Worm (Caenorhabditis elegans) whole organism, early embryonic: ENCODE measurements around the gene srh-88.
"Not testable (repeated sequence)": the region's sequence is repeated elsewhere in the genome, so short reads cannot be mapped to it uniquely, and the experiment has no call there.

Source experiments
- B0310.2 ChIP-seq: sonication (generic microtip); optimal IDR thresholded peaks from 2 replicates; lab custom pipeline; 2016; ENCODE audit warnings: mild to moderate bottlenecking, missing genetic modification characterization, missing compliant biosample characterization
- aly-1 ChIP-seq: sonication (generic microtip); optimal IDR thresholded peaks from 2 replicates; lab custom pipeline; 2016; ENCODE audit warnings: missing genetic modification characterization, missing compliant biosample characterization
- ama-1 ChIP-seq: fragments of 150-350 bp; optimal IDR thresholded peaks from 2 replicates; lab custom pipeline; 2014
- ceh-13 ChIP-seq: fragments of 200-800 bp; sonication (Bioruptor generic); optimal IDR thresholded peaks from 2 replicates; lab custom pipeline; 2018; ENCODE audit warnings: mild to moderate bottlenecking, missing genetic modification characterization, missing compliant biosample characterization
- ets-7 ChIP-seq: sonication (generic microtip); optimal IDR thresholded peaks from 2 replicates; lab custom pipeline; 2016; ENCODE audit warnings: missing genotype, missing genetic modification characterization, missing compliant biosample characterization
- hmbx-1 ChIP-seq: sonication (generic microtip); optimal IDR thresholded peaks from 2 replicates; lab custom pipeline; 2016; ENCODE audit warnings: mild to moderate bottlenecking, missing genetic modification characterization, missing compliant biosample characterization
- hmg-4 ChIP-seq: fragments of 200-800 bp; sonication (Bioruptor generic); optimal IDR thresholded peaks from 2 replicates; lab custom pipeline; 2018; ENCODE audit warnings: mild to moderate bottlenecking, missing genetic modification characterization, missing compliant biosample characterization
- sea-1 ChIP-seq: fragments of 200-800 bp; sonication (Bioruptor generic); conservative IDR thresholded peaks from 2 replicates; pipeline ENCODE4 v1.3.6; 2022; ENCODE audit warnings: missing genetic modification characterization, missing compliant biosample characterization

DNA sequence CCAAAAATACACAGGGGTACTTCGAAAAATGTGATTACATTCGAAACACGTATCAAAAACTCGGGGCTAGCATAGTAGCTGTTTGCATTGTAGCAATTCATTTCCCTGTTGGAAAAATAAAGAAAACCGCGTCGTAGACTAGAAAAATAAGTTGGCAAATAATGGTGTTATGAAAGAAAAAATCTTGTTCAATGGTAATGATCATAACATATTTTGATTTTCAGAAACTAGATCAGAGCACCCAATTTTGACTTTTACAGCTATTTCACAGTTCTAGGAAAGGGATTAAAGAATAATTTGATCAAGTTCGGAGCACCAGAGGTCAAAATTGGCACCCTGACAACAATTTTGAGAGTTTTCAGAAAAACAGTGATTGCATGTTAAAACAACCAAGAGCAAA lies 9.3 kb downstream of the srh-88 start, which contains the start of gene srh-248:
- not testable (repeated sequence) for TF ChIP-seq hmg-4 (GFP tag; lab: Kevin White, UChicago); aly-1 (tag; lab: Kevin White, UChicago); hmbx-1 (tag; lab: Kevin White, UChicago); B0310.2 (tag; lab: Kevin White, UChicago); ama-1 (lab: Kevin White, UChicago); sea-1 (GFP tag; lab: Robert Waterston, UW); ets-7 (tag; lab: Kevin White, UChicago); ceh-13
